Worm (Caenorhabditis elegans) whole organism, L4/young adult: Measurements from ENCODE around the gene C03H5.5.

Experiments used
- W03F9.2 ChIP-seq: fragments of 150-350 bp; optimal IDR thresholded peaks from 2 replicates; lab custom pipeline; 2014; ENCODE audit warnings: missing biosample characterization, missing genetic modification characterization
- him-1 ChIP-seq: sonication (generic microtip); optimal IDR thresholded peaks from 2 replicates; lab custom pipeline; 2016; ENCODE audit warnings: missing genotype, missing genetic modification reagents, missing genetic modification characterization, missing compliant biosample characterization

DNA sequence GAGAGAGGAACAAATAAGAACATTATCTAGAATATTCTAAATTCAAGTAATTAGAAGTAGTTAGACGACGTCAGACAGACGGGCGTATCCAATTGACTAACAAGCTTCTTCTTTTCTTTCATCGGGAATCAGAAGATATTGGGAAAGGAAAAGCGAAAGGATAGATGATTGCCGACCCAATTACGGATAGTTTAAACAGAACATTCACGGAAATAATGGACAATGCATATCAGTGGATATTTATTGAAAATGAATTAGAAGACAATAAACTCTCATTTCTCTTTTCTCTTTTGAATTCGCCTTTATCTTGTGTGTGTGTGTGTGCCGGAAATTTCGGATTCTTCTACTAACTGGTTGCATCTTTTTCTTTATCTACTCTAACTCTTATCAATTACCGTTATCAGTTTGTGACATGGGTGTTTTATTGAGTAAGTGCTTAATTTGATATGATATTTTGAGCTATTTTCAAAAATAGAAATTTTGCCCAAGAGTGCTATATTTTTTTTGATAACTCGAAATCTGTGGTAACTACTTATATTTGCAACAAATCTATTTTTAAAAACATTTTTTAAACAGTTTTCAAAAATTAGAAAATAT lies 51.2 kb downstream of the C03H5.5 start:
- TF ChIP-seq W03F9.2 (tag; lab: Kevin White, UChicago) (no peak), him-1 (tag; lab: Kevin White, UChicago) (no peak)
